Worm (Caenorhabditis elegans) whole organism, L3 larva: ENCODE measurements around the gene srbc-37.

Experiments
- R02D3.7 ChIP-seq: fragments of 150-350 bp; optimal IDR thresholded peaks from 2 replicates; lab custom pipeline; 2014; ENCODE audit warnings: missing biosample characterization, missing genetic modification characterization
- ama-1 ChIP-seq: fragments of 150-350 bp; optimal IDR thresholded peaks from 2 replicates; lab custom pipeline; 2018
- ceh-9 ChIP-seq: sonication (generic microtip); optimal IDR thresholded peaks from 2 replicates; lab custom pipeline; 2018; ENCODE audit warnings: missing biosample characterization, missing genetic modification characterization
- elt-3 ChIP-seq, 3 experiments: fragments of 150-350 bp in 1 of 3; sonication (generic microtip) in 2 of 3; optimal IDR thresholded peaks; 2 replicates in 2 of 3; 4 replicates in 1 of 3; lab custom pipeline; 2014 to 2017; ENCODE audit warnings: missing biosample characterization in 3 of 3, missing genetic modification characterization in 3 of 3
- fkh-10 ChIP-seq: sonication (generic microtip); optimal IDR thresholded peaks from 2 replicates; lab custom pipeline; 2017; ENCODE audit warnings: missing biosample characterization, missing genetic modification reagents, missing genetic modification characterization
- lin-15B ChIP-seq: fragments of 150-350 bp; optimal IDR thresholded peaks from 2 replicates; lab custom pipeline; 2014; ENCODE audit warnings: missing biosample characterization, missing genetic modification characterization
- mml-1 ChIP-seq: fragments of 150-350 bp; sonication (generic microtip); optimal IDR thresholded peaks from 3 replicates; lab custom pipeline; 2014; ENCODE audit warnings: missing biosample characterization, missing genetic modification characterization
- nhr-237 ChIP-seq: fragments of 150-350 bp; optimal IDR thresholded peaks from 2 replicates; lab custom pipeline; 2014; ENCODE audit warnings: missing biosample characterization, missing genetic modification characterization
- nhr-25 ChIP-seq: sonication (generic microtip); optimal IDR thresholded peaks from 2 replicates; lab custom pipeline; 2017; ENCODE audit warnings: missing biosample characterization, missing genetic modification characterization
- pha-4 ChIP-seq: fragments of 150-350 bp; optimal IDR thresholded peaks from 2 replicates; lab custom pipeline; 2014; ENCODE audit warnings: missing biosample characterization, missing genetic modification reagents, missing genetic modification characterization
- snpc-4 ChIP-seq: fragments of 150-350 bp; optimal IDR thresholded peaks from 2 replicates; lab custom pipeline; 2014; ENCODE audit warnings: missing biosample characterization, missing genetic modification characterization
- tbx-2 ChIP-seq: sonication (generic microtip); optimal IDR thresholded peaks from 2 replicates; lab custom pipeline; 2016; ENCODE audit warnings: mild to moderate bottlenecking, missing genetic modification characterization, missing compliant biosample characterization
- zag-1 ChIP-seq: fragments of 150-350 bp; optimal IDR thresholded peaks from 2 replicates; lab custom pipeline; 2014; ENCODE audit warnings: missing biosample characterization, missing genetic modification characterization

DNA sequence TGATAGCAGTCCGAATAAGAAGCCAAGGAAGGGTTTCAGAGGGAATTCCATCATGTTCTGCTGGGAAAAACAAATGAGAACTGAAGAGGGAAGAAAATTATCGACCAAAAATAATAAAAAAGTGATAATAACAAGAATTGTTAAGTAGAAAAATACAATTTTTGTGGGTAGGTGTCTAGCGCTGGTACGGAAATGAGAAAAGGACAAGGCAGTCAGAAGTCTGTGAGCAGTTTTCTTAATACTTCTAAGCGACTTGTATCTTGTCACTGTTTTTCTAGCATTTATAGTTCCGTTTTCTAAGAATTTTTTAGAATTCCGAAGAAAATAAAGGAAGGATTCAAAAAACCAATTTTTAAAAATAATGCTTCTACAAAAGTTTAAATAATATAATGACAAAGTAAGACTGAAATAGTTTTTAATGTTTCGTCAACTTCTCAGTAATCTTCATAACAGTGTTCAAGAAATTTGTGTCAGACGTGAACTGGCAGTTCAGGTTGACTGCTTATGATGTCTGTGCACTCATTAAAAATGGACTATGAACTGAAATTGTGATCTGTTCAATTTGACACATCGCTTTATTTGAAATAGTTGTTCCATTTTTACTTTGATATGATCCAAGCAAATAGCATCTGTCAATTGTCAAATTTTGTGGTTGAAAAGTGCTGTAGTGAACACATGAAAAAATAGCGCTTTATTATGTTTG, 9.5 kb upstream of the srbc-37 start, which contains the start of gene srx-4:
- no peak for TF ChIP-seq zag-1 (tag; lab: Kevin White, UChicago)
- no peak for TF ChIP-seq elt-3 (tag; optimal IDR thresholded peaks at IDR 0.05; lab: Kevin White, UChicago)
- TF ChIP-seq fkh-10 (GFP tag; lab: Kevin White, UChicago): no peak
- TF ChIP-seq ceh-9 (tag; lab: Kevin White, UChicago): no peak
- TF ChIP-seq lin-15B (tag; lab: Kevin White, UChicago): no peak
- no peak for TF ChIP-seq tbx-2
- TF ChIP-seq nhr-25 (tag; lab: Kevin White, UChicago): no peak
- TF ChIP-seq pha-4 (tag; lab: Kevin White, UChicago): no peak
- TF ChIP-seq snpc-4 (tag; lab: Kevin White, UChicago): no peak
- no peak for TF ChIP-seq mml-1
- TF ChIP-seq ama-1: no peak
- TF ChIP-seq nhr-237 (tag; lab: Kevin White, UChicago): no peak
- TF ChIP-seq R02D3.7 (tag; lab: Kevin White, UChicago): no peak
